Fruit fly (Drosophila melanogaster) whole organism, embryonic: Measurements from ENCODE around the gene CG31549.

ENCODE experiments used
- Ada2b ChIP-seq: fragments of 200-800 bp; sonication (Bioruptor generic); IDR thresholded peaks from 2 replicates; pipeline ENCODE4 v1.3.6; 2022; ENCODE audit warnings: missing biosample characterization, missing genetic modification characterization
- Adf1 ChIP-seq: fragments of 200-800 bp; sonication (Bioruptor generic); IDR thresholded peaks from 2 replicates; pipeline ENCODE4 v1.3.6; 2022; ENCODE audit warnings: missing biosample characterization, missing genetic modification characterization
- Antp ChIP-seq: fragments of 200-800 bp; sonication (Bioruptor generic); optimal IDR thresholded peaks from 3 replicates; lab custom pipeline; 2016; ENCODE audit warnings: missing biosample characterization, missing genetic modification characterization
- CG1024 ChIP-seq: fragments of 200-800 bp; sonication (Bioruptor generic); IDR thresholded peaks from 2 replicates; pipeline ENCODE4 v1.3.6; 2022; ENCODE audit warnings: missing biosample characterization, missing genetic modification characterization
- CG10321 ChIP-seq: fragments of 200-800 bp; sonication (Bioruptor generic); IDR thresholded peaks from 2 replicates; pipeline ENCODE4 v1.3.6; 2022; ENCODE audit warnings: missing biosample characterization, missing genetic modification characterization
- CG10431 ChIP-seq: fragments of 200-800 bp; sonication (Bioruptor generic); optimal IDR thresholded peaks from 3 replicates; lab custom pipeline; 2018; ENCODE audit warnings: missing biosample characterization, mild to moderate bottlenecking, missing genetic modification characterization
- CG10543 ChIP-seq: fragments of 200-800 bp; sonication (Bioruptor generic); optimal IDR thresholded peaks from 3 replicates; lab custom pipeline; 2017; ENCODE audit warnings: missing biosample characterization, mild to moderate bottlenecking, missing genetic modification characterization, moderate library complexity
- CG11696 ChIP-seq: fragments of 200-800 bp; sonication (Bioruptor generic); IDR thresholded peaks from 2 replicates; pipeline ENCODE4 v1.3.6; 2022; ENCODE audit warnings: missing biosample characterization, missing genetic modification characterization
- CG12769 ChIP-seq: fragments of 200-800 bp; sonication (Bioruptor generic); optimal IDR thresholded peaks from 2 replicates; lab custom pipeline; 2019; ENCODE audit warnings: missing biosample characterization, mild to moderate bottlenecking, missing genetic modification characterization, moderate library complexity
- CG13296 ChIP-seq: fragments of 200-800 bp; sonication (Bioruptor generic); optimal IDR thresholded peaks from 3 replicates; lab custom pipeline; 2018; ENCODE audit warnings: missing biosample characterization, mild to moderate bottlenecking, missing genetic modification characterization
- CG13424 ChIP-seq: fragments of 200-800 bp; sonication (Bioruptor generic); optimal IDR thresholded peaks from 2 replicates; lab custom pipeline; 2019; ENCODE audit warnings: missing biosample characterization, mild to moderate bottlenecking, missing genetic modification characterization, moderate library complexity
- CG15479 ChIP-seq: fragments of 200-800 bp; sonication (Bioruptor generic); optimal IDR thresholded peaks from 3 replicates; lab custom pipeline; 2019; ENCODE audit warnings: missing biosample characterization, mild to moderate bottlenecking, missing genetic modification characterization, moderate library complexity
- CG15601 ChIP-seq: fragments of 200-800 bp; sonication (Bioruptor generic); optimal IDR thresholded peaks from 3 replicates; lab custom pipeline; 2019; ENCODE audit warnings: missing biosample characterization, mild to moderate bottlenecking, missing genetic modification characterization, moderate library complexity
- CG16813 ChIP-seq: fragments of 200-800 bp; sonication (Bioruptor generic); IDR thresholded peaks from 3 replicates; pipeline ENCODE4 v1.3.6; 2022; ENCODE audit warnings: missing biosample characterization, missing genetic modification characterization; ENCODE audit not compliant: partially characterized antibody
- CG16863 ChIP-seq: fragments of 200-800 bp; sonication (Bioruptor generic); optimal IDR thresholded peaks from 3 replicates; lab custom pipeline; 2016; ENCODE audit warnings: missing biosample characterization, missing genetic modification characterization
- CG17568 ChIP-seq: fragments of 200-800 bp; sonication (Bioruptor generic); optimal IDR thresholded peaks from 2 replicates; lab custom pipeline; 2018; ENCODE audit warnings: missing biosample characterization, mild to moderate bottlenecking, missing genetic modification characterization, moderate library complexity
- CG1832 ChIP-seq: fragments of 200-800 bp; sonication (Bioruptor generic); optimal IDR thresholded peaks from 2 replicates; lab custom pipeline; 2017; ENCODE audit warnings: missing biosample characterization, mild to moderate bottlenecking, missing genetic modification characterization, inconsistent platforms
- CG2889 ChIP-seq: fragments of 200-800 bp; sonication (Bioruptor generic); IDR thresholded peaks from 3 replicates; pipeline ENCODE4 v1.3.6; 2022; ENCODE audit warnings: missing biosample characterization, missing genetic modification characterization
- CG34376 ChIP-seq: fragments of 200-800 bp; sonication (Bioruptor generic); optimal IDR thresholded peaks from 2 replicates; lab custom pipeline; 2018; ENCODE audit warnings: missing biosample characterization, mild to moderate bottlenecking, missing genetic modification characterization
- CG4854 ChIP-seq: fragments of 200-800 bp; sonication (Bioruptor generic); optimal IDR thresholded peaks from 2 replicates; lab custom pipeline; 2016; ENCODE audit warnings: missing biosample characterization, missing genetic modification characterization, inconsistent platforms
- CG5180 ChIP-seq: fragments of 200-800 bp; sonication (Bioruptor generic); optimal IDR thresholded peaks from 3 replicates; lab custom pipeline; 2017; ENCODE audit warnings: missing biosample characterization, missing genetic modification characterization, mild to moderate bottlenecking, moderate library complexity, missing genetic modification reagents
- CG6254 ChIP-seq: fragments of 200-800 bp; sonication (Bioruptor generic); optimal IDR thresholded peaks from 3 replicates; lab custom pipeline; 2017; ENCODE audit warnings: mild to moderate bottlenecking, missing biosample characterization, missing genetic modification reagents, missing genetic modification characterization
- CG6654 ChIP-seq: fragments of 200-800 bp; sonication (Bioruptor generic); optimal IDR thresholded peaks from 2 replicates; lab custom pipeline; 2017; ENCODE audit warnings: missing biosample characterization, mild to moderate bottlenecking, missing genetic modification characterization
- CG6683 ChIP-seq: fragments of 200-800 bp; sonication (Bioruptor generic); optimal IDR thresholded peaks from 2 replicates; lab custom pipeline; 2017; ENCODE audit warnings: missing biosample characterization, mild to moderate bottlenecking, missing genetic modification characterization, missing genetic modification reagents
- CG6765 ChIP-seq: fragments of 200-800 bp; sonication (Bioruptor generic); optimal IDR thresholded peaks from 3 replicates; lab custom pipeline; 2017; ENCODE audit warnings: missing biosample characterization, mild to moderate bottlenecking, missing genetic modification characterization
- CG8281 ChIP-seq: fragments of 200-800 bp; sonication (Bioruptor generic); optimal IDR thresholded peaks from 2 replicates; lab custom pipeline; 2018; ENCODE audit warnings: missing biosample characterization, mild to moderate bottlenecking, missing genetic modification characterization, moderate library complexity
- CG8388 ChIP-seq: fragments of 200-800 bp; sonication (Bioruptor generic); optimal IDR thresholded peaks from 2 replicates; lab custom pipeline; 2019; ENCODE audit warnings: missing biosample characterization, mild to moderate bottlenecking, missing genetic modification characterization, moderate library complexity
- CrebB ChIP-seq: fragments of 200-800 bp; sonication (Bioruptor generic); optimal IDR thresholded peaks from 3 replicates; lab custom pipeline; 2018; ENCODE audit warnings: missing biosample characterization, mild to moderate bottlenecking, missing genetic modification characterization
- GATAe ChIP-seq: fragments of 200-800 bp; sonication (Bioruptor generic); conservative IDR thresholded peaks from 2 replicates; pipeline ENCODE4 v1.3.6; 2022; ENCODE audit warnings: missing biosample characterization, missing genetic modification characterization
- Gsc ChIP-seq: fragments of 200-800 bp; sonication (Bioruptor generic); IDR thresholded peaks from 2 replicates; pipeline ENCODE4 v1.3.6; 2022; ENCODE audit warnings: missing biosample characterization, missing genetic modification characterization
- Hr39 ChIP-seq: fragments of >200 bp; optimal IDR thresholded peaks from 2 replicates; lab custom pipeline; 2017
- Mad ChIP-seq: fragments of 200-800 bp; sonication (Bioruptor generic); optimal IDR thresholded peaks from 2 replicates; lab custom pipeline; 2016; ENCODE audit warnings: missing biosample characterization, missing genetic modification characterization
- ab ChIP-seq: fragments of 200-800 bp; sonication (Bioruptor generic); optimal IDR thresholded peaks from 2 replicates; lab custom pipeline; 2016; ENCODE audit warnings: missing biosample characterization, missing genetic modification characterization
- abd-A ChIP-seq: fragments of 200-800 bp; sonication (Bioruptor generic); optimal IDR thresholded peaks from 3 replicates; lab custom pipeline; 2019; ENCODE audit warnings: missing biosample characterization, mild to moderate bottlenecking, missing genetic modification characterization, moderate library complexity
- amos ChIP-seq: fragments of 200-800 bp; sonication (Bioruptor generic); IDR thresholded peaks from 2 replicates; pipeline ENCODE4 v1.3.6; 2022; ENCODE audit warnings: missing biosample characterization, missing genetic modification characterization; ENCODE audit not compliant: partially characterized antibody
- caup ChIP-seq: fragments of 200-800 bp; sonication (Bioruptor generic); optimal IDR thresholded peaks from 3 replicates; lab custom pipeline; 2017; ENCODE audit warnings: missing biosample characterization, mild to moderate bottlenecking, missing genetic modification characterization, moderate library complexity; ENCODE audit not compliant: severe bottlenecking
- chm ChIP-seq: fragments of 200-800 bp; sonication (Bioruptor generic); IDR thresholded peaks from 2 replicates; pipeline ENCODE4 v1.3.6; 2022; ENCODE audit warnings: missing biosample characterization, missing genetic modification characterization
- corto ChIP-seq: fragments of 200-800 bp; sonication (Bioruptor generic); optimal IDR thresholded peaks from 2 replicates; lab custom pipeline; 2016; ENCODE audit warnings: missing biosample characterization, mild to moderate bottlenecking, missing genetic modification characterization, moderate library complexity
- dpn ChIP-seq, 2 experiments: fragments of 200-800 bp; sonication (Bioruptor generic); optimal IDR thresholded peaks; 3 replicates each; lab custom pipeline; 2016; ENCODE audit warnings: missing biosample characterization in 2 of 2, missing genetic modification characterization in 2 of 2
- ewg ChIP-seq: fragments of 200-800 bp; sonication (Bioruptor generic); optimal IDR thresholded peaks from 3 replicates; lab custom pipeline; 2017; ENCODE audit warnings: mild to moderate bottlenecking, missing biosample characterization, missing genetic modification reagents, missing genetic modification characterization
- gcm2 ChIP-seq: fragments of 200-800 bp; sonication (Bioruptor generic); optimal IDR thresholded peaks from 2 replicates; lab custom pipeline; 2016; ENCODE audit warnings: missing biosample characterization, missing genetic modification characterization
- mirr ChIP-seq: fragments of 200-800 bp; sonication (Bioruptor generic); optimal IDR thresholded peaks from 3 replicates; lab custom pipeline; 2018; ENCODE audit warnings: missing biosample characterization, mild to moderate bottlenecking, missing genetic modification characterization
- odd ChIP-seq: fragments of 200-800 bp; sonication (Bioruptor generic); optimal IDR thresholded peaks from 2 replicates; lab custom pipeline; 2017; ENCODE audit warnings: missing biosample characterization, mild to moderate bottlenecking, missing genetic modification characterization
- row ChIP-seq: fragments of 200-800 bp; sonication (Bioruptor generic); IDR thresholded peaks from 3 replicates; pipeline ENCODE4 v1.3.6; 2022; ENCODE audit warnings: missing biosample characterization, missing genetic modification characterization
- run ChIP-seq: fragments of 200-800 bp; sonication (Bioruptor generic); optimal IDR thresholded peaks from 3 replicates; lab custom pipeline; 2018; ENCODE audit warnings: missing biosample characterization, mild to moderate bottlenecking, missing genetic modification characterization
- seq ChIP-seq: fragments of 200-800 bp; sonication (Bioruptor generic); IDR thresholded peaks from 2 replicates; pipeline ENCODE4 v1.3.6; 2022; ENCODE audit warnings: missing biosample characterization, missing genetic modification characterization
- sob ChIP-seq: fragments of 200-800 bp; sonication (Bioruptor generic); IDR thresholded peaks from 2 replicates; pipeline ENCODE4 v1.3.6; 2022; ENCODE audit warnings: missing biosample characterization, missing genetic modification characterization
- trh ChIP-seq: fragments of 200-800 bp; sonication (Bioruptor generic); optimal IDR thresholded peaks from 2 replicates; lab custom pipeline; 2016; ENCODE audit warnings: missing biosample characterization, missing genetic modification characterization
- wdn ChIP-seq: fragments of 200-800 bp; sonication (Bioruptor generic); IDR thresholded peaks from 2 replicates; pipeline ENCODE4 v1.3.6; 2022; ENCODE audit warnings: missing biosample characterization, missing genetic modification characterization

CG31549 gene

dm6 chr3R:5653887-5654286 lies 21.9 kb downstream of the CG31549 start (continued):
- TF ChIP-seq CG13296 (GFP tag; lab: Kevin White, UChicago) (peak; percentile 13), GATAe (peak; percentile 26; the same call in 1 of the 2 replicates), odd (peak; percentile 33), CG34376 (peak; percentile 96), mirr (peak; percentile 99), CG8388 (GFP tag; lab: Kevin White, UChicago) (peak; percentile 3), CG10543 (GFP tag; lab: Kevin White, UChicago) (peak; percentile 33)

- TF ChIP-seq CG17568 (GFP tag; lab: Kevin White, UChicago) (no peak), Adf1 (GFP tag; lab: Robert Waterston, UW) (peak; percentile 74), CG4854 (GFP tag; lab: Kevin White, UChicago) (peak; percentile 86), CG10321 (GFP tag; lab: Robert Waterston, UW) (peak; percentile 48; the same call in 1 of the 2 replicates), chm (peak; percentile 74; the same call in 1 of the 2 replicates), corto (GFP tag; lab: Kevin White, UChicago) (peak; percentile 84), ewg (GFP tag; lab: Kevin White, UChicago) (peak; percentile 80), amos (GFP tag; lab: Robert Waterston, UW) (peak; percentile 91), Ada2b (GFP tag; lab: Robert Waterston, UW) (peak; percentile 92), CG6765 (peak; percentile 64), CG2889 (GFP tag; lab: Robert Waterston, UW) (peak; percentile 90), abd-A (tag; lab: Kevin White, UChicago) (no peak), CG8281 (peak; percentile 69), seq (peak; percentile 85), CG6654 (GFP tag; lab: Kevin White, UChicago) (peak; percentile 61), Gsc (peak; percentile 82), CG13424 (peak; percentile 95), row (GFP tag; lab: Robert Waterston, UW) (peak; percentile 99), CG15601 (tag; lab: Kevin White, UChicago) (peak; percentile 95), gcm2 (GFP tag; lab: Kevin White, UChicago) (peak; percentile 77), CG12769 (peak; percentile 85), CG16863 (GFP tag; lab: Kevin White, UChicago) (peak; percentile 87), Antp (peak; percentile 88), run (peak; percentile 48), CG11696 (GFP tag; lab: Robert Waterston, UW) (peak; percentile 74), CG15479 (GFP tag; lab: Kevin White, UChicago) (peak; percentile 22), Hr39 (lab: Kevin White, UChicago) (no peak), wdn (peak; percentile 92), trh (GFP tag; lab: Kevin White, UChicago) (peak; percentile 92), sob (GFP tag; lab: Robert Waterston, UW) (peak; percentile 96), dpn (GFP tag; optimal IDR thresholded peaks at IDR 0.05; lab: Kevin White, UChicago) (peak; percentile 95 to 96), CG5180 (GFP tag; lab: Kevin White, UChicago) (no peak), CG16813 (peak; percentile 98), Mad (GFP tag; lab: Kevin White, UChicago) (peak; percentile 94), CG6254 (GFP tag; lab: Kevin White, UChicago) (peak; percentile 53), caup (GFP tag; lab: Kevin White, UChicago) (peak; percentile 87), CG6683 (GFP tag; lab: Kevin White, UChicago) (peak; percentile 52), CG1024 (GFP tag; lab: Robert Waterston, UW) (peak; percentile 60; the same call in 1 of the 2 replicates), CrebB (tag; lab: Kevin White, UChicago) (peak; percentile 59), ab (GFP tag; lab: Kevin White, UChicago) (peak; percentile 80), CG10431 (GFP tag; lab: Kevin White, UChicago) (peak; percentile 55), CG1832 (GFP tag; lab: Kevin White, UChicago) (no peak)
These were observed 22.7 kb downstream of the CG31549 start, which contains the start of the genes elm and MED27 for dm6 chr3R:5654692-5655181. elm (minus strand) TSS chr3R:5654861. MED27 (plus strand) TSS chr3R:5655139.
